Worm (Caenorhabditis elegans) whole organism, early embryonic: Measurements from ENCODE around the gene Y69A2AR.16.

Source experiments
- B0310.2 ChIP-seq: sonication (generic microtip); optimal IDR thresholded peaks from 2 replicates; lab custom pipeline; 2016; ENCODE audit warnings: mild to moderate bottlenecking, missing genetic modification characterization, missing compliant biosample characterization
- F13C5.2 ChIP-seq: sonication (generic microtip); optimal IDR thresholded peaks from 2 replicates; lab custom pipeline; 2017; ENCODE audit warnings: mild to moderate bottlenecking, missing genetic modification characterization, inconsistent platforms, missing compliant biosample characterization
- aly-1 ChIP-seq: sonication (generic microtip); optimal IDR thresholded peaks from 2 replicates; lab custom pipeline; 2016; ENCODE audit warnings: missing genetic modification characterization, missing compliant biosample characterization
- ama-1 ChIP-seq: fragments of 150-350 bp; optimal IDR thresholded peaks from 2 replicates; lab custom pipeline; 2014
- ceh-13 ChIP-seq: fragments of 200-800 bp; sonication (Bioruptor generic); optimal IDR thresholded peaks from 2 replicates; lab custom pipeline; 2018; ENCODE audit warnings: mild to moderate bottlenecking, missing genetic modification characterization, missing compliant biosample characterization
- ceh-36 ChIP-seq: sonication (generic microtip); optimal IDR thresholded peaks from 2 replicates; lab custom pipeline; 2016; ENCODE audit warnings: missing genetic modification characterization, inconsistent platforms, missing compliant biosample characterization
- ets-7 ChIP-seq: sonication (generic microtip); optimal IDR thresholded peaks from 2 replicates; lab custom pipeline; 2016; ENCODE audit warnings: missing genotype, missing genetic modification characterization, missing compliant biosample characterization
- flt-1 ChIP-seq: fragments of 200-800 bp; sonication (Bioruptor generic); IDR thresholded peaks from 2 replicates; pipeline ENCODE4 v1.3.6; 2022; ENCODE audit warnings: missing genetic modification characterization, missing compliant biosample characterization
- hmbx-1 ChIP-seq: sonication (generic microtip); optimal IDR thresholded peaks from 2 replicates; lab custom pipeline; 2016; ENCODE audit warnings: mild to moderate bottlenecking, missing genetic modification characterization, missing compliant biosample characterization
- hmg-4 ChIP-seq: fragments of 200-800 bp; sonication (Bioruptor generic); optimal IDR thresholded peaks from 2 replicates; lab custom pipeline; 2018; ENCODE audit warnings: mild to moderate bottlenecking, missing genetic modification characterization, missing compliant biosample characterization
- hnd-1 ChIP-seq: sonication (generic microtip); optimal IDR thresholded peaks from 2 replicates; lab custom pipeline; 2016; ENCODE audit warnings: missing genetic modification characterization, missing compliant biosample characterization
- pes-1 ChIP-seq: fragments of 200-800 bp; sonication (Bioruptor generic); IDR thresholded peaks from 2 replicates; pipeline ENCODE4 v1.3.6; 2022; ENCODE audit warnings: missing genetic modification reagents, missing genetic modification characterization, missing compliant biosample characterization
- scrt-1 ChIP-seq: fragments of 200-800 bp; sonication (Bioruptor generic); IDR thresholded peaks from 2 replicates; pipeline ENCODE4 v1.3.6; 2022; ENCODE audit warnings: missing genetic modification characterization, missing compliant biosample characterization
- sea-1 ChIP-seq: fragments of 200-800 bp; sonication (Bioruptor generic); conservative IDR thresholded peaks from 2 replicates; pipeline ENCODE4 v1.3.6; 2022; ENCODE audit warnings: missing genetic modification characterization, missing compliant biosample characterization
- tbx-11 ChIP-seq: fragments of 200-800 bp; sonication (Bioruptor generic); IDR thresholded peaks from 2 replicates; pipeline ENCODE4 v1.3.6; 2022; ENCODE audit warnings: missing genetic modification characterization, missing compliant biosample characterization
- tbx-37 ChIP-seq: fragments of 200-800 bp; sonication (Bioruptor generic); conservative IDR thresholded peaks from 2 replicates; pipeline ENCODE4 v1.3.6; 2022; ENCODE audit warnings: missing genetic modification reagents, missing genetic modification characterization, missing compliant biosample characterization
- tra-4 ChIP-seq: sonication (generic microtip); optimal IDR thresholded peaks from 2 replicates; lab custom pipeline; 2017; ENCODE audit warnings: missing genetic modification characterization, missing compliant biosample characterization

Gene Y69A2AR.16

DNA sequence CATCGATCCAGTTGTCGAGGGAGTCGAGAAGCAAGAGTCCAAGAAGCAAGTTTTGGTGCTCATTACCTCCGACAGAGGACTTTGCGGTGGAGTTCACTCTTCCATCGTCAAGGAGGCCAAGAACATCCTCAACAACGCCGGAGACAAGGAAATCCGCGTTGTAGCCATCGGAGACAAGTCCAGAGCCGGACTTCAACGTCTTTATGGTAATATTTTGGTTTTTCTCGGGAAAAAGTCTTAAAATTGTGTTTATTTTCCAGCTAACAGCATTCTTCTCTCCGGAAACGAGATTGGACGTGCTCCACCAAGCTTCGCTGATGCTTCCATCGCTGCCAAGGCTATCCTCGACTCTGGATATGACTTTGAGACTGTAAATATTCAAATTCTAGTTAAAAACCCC lies 1.5 kb upstream of the Y69A2AR.16 start:
- TF ChIP-seq ama-1 (lab: Kevin White, UChicago) (no peak), hmbx-1 (tag; lab: Kevin White, UChicago) (no peak), hnd-1 (no peak), tbx-37 (GFP tag; lab: Robert Waterston, UW) (no peak)

DNA sequence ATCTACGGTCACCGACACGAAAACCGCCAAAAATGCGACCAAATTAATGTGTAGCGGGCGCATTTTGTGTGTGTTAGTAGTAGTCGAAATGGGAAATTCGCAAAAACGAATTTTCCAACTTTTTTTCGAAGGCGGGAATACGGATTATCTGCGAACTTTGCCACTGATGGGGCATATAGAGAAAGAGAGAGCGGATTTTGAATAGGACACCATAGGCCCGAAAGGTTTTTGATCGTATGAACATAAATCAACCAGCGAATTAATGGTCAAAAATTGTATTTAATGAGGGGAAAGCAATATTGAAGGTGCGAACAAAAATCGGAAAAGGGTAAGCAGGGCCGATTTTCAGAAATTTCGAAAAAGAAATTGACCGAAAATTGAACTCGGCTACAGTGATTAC lies 10.2 kb downstream of the Y69A2AR.16 start, which contains the start of gene Y69A2AR.22:
TSS of gene Y69A2AR.22 (minus strand) at position 101 of the 400 bp plus-strand sequence.
- TF ChIP-seq pes-1 (no peak), sea-1 (GFP tag; lab: Robert Waterston, UW) (no peak), tbx-11 (GFP tag; lab: Robert Waterston, UW) (no peak), ceh-13 (GFP tag; lab: Kevin White, UChicago) (no peak), ets-7 (no peak), hnd-1 (no peak), flt-1 (GFP tag; lab: Robert Waterston, UW) (no peak), tbx-37 (GFP tag; lab: Robert Waterston, UW) (no peak), hmbx-1 (tag; lab: Kevin White, UChicago) (no peak), aly-1 (no peak), F13C5.2 (no peak), ceh-36 (tag; lab: Kevin White, UChicago) (no peak), tra-4 (no peak), hmg-4 (GFP tag; lab: Kevin White, UChicago) (no peak), ama-1 (lab: Kevin White, UChicago) (no peak), scrt-1 (GFP tag; lab: Robert Waterston, UW) (no peak)

DNA sequence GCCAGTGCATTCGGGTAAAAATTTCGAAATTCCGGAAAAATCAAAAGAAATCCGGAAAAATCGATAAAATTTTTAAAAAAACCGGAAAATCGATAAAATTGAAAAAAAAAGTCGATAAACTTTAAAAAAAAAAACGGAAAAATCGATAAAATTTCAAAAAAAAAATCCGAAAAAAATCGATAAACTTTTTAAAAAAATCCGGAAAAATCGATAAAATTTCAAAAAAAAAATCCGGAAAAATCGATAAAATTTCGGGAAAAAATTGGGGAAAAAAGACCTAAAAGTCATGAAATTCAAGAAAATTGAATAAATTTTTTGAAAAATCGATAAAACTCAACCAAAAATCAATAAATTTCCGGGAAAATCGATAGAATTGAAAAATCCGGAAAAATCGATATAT lies 29.2 kb downstream of the Y69A2AR.16 start:
- TF ChIP-seq tbx-37 (GFP tag; lab: Robert Waterston, UW), result no peak
- TF ChIP-seq ceh-13 (GFP tag; lab: Kevin White, UChicago), result no peak
- TF ChIP-seq tra-4, result no peak
- no peak for TF ChIP-seq ama-1 (lab: Kevin White, UChicago)

DNA sequence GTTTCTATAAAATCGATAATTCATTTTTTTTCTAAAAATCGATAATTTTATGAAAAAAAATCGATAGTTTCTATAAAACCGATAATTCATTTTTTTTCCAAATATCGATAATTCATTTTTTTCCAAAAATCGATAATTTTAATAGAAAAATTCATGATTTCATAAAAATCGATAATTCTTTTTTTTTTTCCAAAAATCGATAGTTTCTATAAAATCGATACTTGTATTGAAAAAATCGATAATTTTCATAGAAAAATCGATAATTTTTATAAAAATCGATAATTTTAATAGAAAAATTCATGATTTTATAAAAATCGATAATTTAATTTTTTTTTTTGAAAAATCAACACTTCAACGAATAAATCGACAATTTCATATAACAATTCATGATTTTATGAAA lies 31.7 kb downstream of the Y69A2AR.16 start:
- TF ChIP-seq hnd-1 (no peak), ceh-36 (tag; lab: Kevin White, UChicago) (no peak), sea-1 (GFP tag; lab: Robert Waterston, UW) (no peak), ama-1 (lab: Kevin White, UChicago) (no peak), flt-1 (GFP tag; lab: Robert Waterston, UW) (no peak), tbx-11 (GFP tag; lab: Robert Waterston, UW) (no peak), tbx-37 (GFP tag; lab: Robert Waterston, UW) (no peak), scrt-1 (GFP tag; lab: Robert Waterston, UW) (no peak), ceh-13 (GFP tag; lab: Kevin White, UChicago) (no peak), hmbx-1 (tag; lab: Kevin White, UChicago) (no peak), ets-7 (no peak), aly-1 (no peak), hmg-4 (GFP tag; lab: Kevin White, UChicago) (no peak), pes-1 (no peak), B0310.2 (tag; lab: Kevin White, UChicago) (no peak), tra-4 (no peak), F13C5.2 (no peak)

- no peak for TF ChIP-seq ceh-36 (tag; lab: Kevin White, UChicago)
- TF ChIP-seq F13C5.2, result no peak
- TF ChIP-seq sea-1 (GFP tag; lab: Robert Waterston, UW), result no peak
- TF ChIP-seq ama-1 (lab: Kevin White, UChicago), result no peak
- no peak for TF ChIP-seq flt-1 (GFP tag; lab: Robert Waterston, UW)
- no peak for TF ChIP-seq aly-1
- TF ChIP-seq hmbx-1 (tag; lab: Kevin White, UChicago), result no peak
- no peak for TF ChIP-seq tbx-11 (GFP tag; lab: Robert Waterston, UW)
- no peak for TF ChIP-seq tra-4
- TF ChIP-seq hmg-4 (GFP tag; lab: Kevin White, UChicago), result no peak
- TF ChIP-seq scrt-1 (GFP tag; lab: Robert Waterston, UW), result no peak
These were observed 32.7 kb downstream of the Y69A2AR.16 start for ce11 chrIV:2530285-2530684.

DNA sequence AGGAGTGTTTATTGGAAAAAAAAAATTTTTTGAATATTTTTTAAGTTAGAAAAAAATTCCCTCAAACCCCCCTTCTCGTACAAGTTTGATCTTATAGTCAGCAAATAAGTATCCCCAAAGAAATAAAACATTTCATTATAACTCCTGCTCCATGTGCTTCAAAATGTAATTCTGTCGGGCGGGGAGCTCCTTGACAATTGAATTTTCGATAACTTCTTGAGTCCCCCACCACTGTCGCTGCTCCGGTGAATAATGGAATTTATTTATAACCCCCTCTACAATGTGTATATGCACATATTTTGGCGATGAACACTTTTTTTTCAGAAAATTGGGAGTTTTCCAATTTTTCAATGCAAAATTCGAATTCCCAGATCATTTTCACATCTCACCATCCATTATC lies 40.1 kb downstream of the Y69A2AR.16 start:
- TF ChIP-seq hnd-1, result no peak
- no peak for TF ChIP-seq F13C5.2
- TF ChIP-seq pes-1, result no peak
- no peak for TF ChIP-seq B0310.2 (tag; lab: Kevin White, UChicago)
- no peak for TF ChIP-seq tbx-11 (GFP tag; lab: Robert Waterston, UW)
- TF ChIP-seq ceh-13 (GFP tag; lab: Kevin White, UChicago), result no peak
- TF ChIP-seq scrt-1 (GFP tag; lab: Robert Waterston, UW), result no peak
- no peak for TF ChIP-seq ama-1 (lab: Kevin White, UChicago)
- TF ChIP-seq ets-7, result no peak
- no peak for TF ChIP-seq tra-4
- no peak for TF ChIP-seq sea-1 (GFP tag; lab: Robert Waterston, UW)
- no peak for TF ChIP-seq flt-1 (GFP tag; lab: Robert Waterston, UW)
- TF ChIP-seq aly-1, result no peak
- TF ChIP-seq hmbx-1 (tag; lab: Kevin White, UChicago), result no peak
- TF ChIP-seq tbx-37 (GFP tag; lab: Robert Waterston, UW), result no peak
- no peak for TF ChIP-seq hmg-4 (GFP tag; lab: Kevin White, UChicago)
- TF ChIP-seq ceh-36 (tag; lab: Kevin White, UChicago), result no peak

ce11 chrIV:2542001-2542400 lies 44.4 kb downstream of the Y69A2AR.16 start, which contains the start of gene sprr-3:
TSS of gene sprr-3 (plus strand) at chrIV:2542301.
- TF ChIP-seq F13C5.2, result no peak
- TF ChIP-seq ceh-36 (tag; lab: Kevin White, UChicago), result no peak
- TF ChIP-seq ets-7, result no peak
- TF ChIP-seq hmbx-1 (tag; lab: Kevin White, UChicago), result no peak
- no peak for TF ChIP-seq hnd-1
- TF ChIP-seq scrt-1 (GFP tag; lab: Robert Waterston, UW), result no peak

- no peak for TF ChIP-seq hmg-4 (GFP tag; lab: Kevin White, UChicago)
- no peak for TF ChIP-seq pes-1
- TF ChIP-seq tbx-37 (GFP tag; lab: Robert Waterston, UW), result no peak
- TF ChIP-seq tra-4, result no peak
- TF ChIP-seq ceh-13 (GFP tag; lab: Kevin White, UChicago), result no peak
- no peak for TF ChIP-seq hmbx-1 (tag; lab: Kevin White, UChicago)
- TF ChIP-seq F13C5.2, result no peak
These were observed 51.2 kb downstream of the Y69A2AR.16 start for ce11 chrIV:2548766-2549165.
